Fruit fly (Drosophila melanogaster) whole organism, adult: ENCODE data around the gene trr.

Source experiments
- CG12768 ChIP-seq: fragments of 200-800 bp; sonication (Bioruptor generic); optimal IDR thresholded peaks from 2 replicates; lab custom pipeline; 2017; ENCODE audit warnings: missing biosample characterization, missing genetic modification characterization, mild to moderate bottlenecking, moderate library complexity, missing genetic modification reagents
- CG5204 ChIP-seq: fragments of 200-800 bp; sonication (Bioruptor generic); optimal IDR thresholded peaks from 2 replicates; lab custom pipeline; 2016; ENCODE audit warnings: missing biosample characterization, missing genetic modification characterization
- CG7101 ChIP-seq: fragments of 200-800 bp; sonication (Bioruptor generic); optimal IDR thresholded peaks from 2 replicates; lab custom pipeline; 2018; ENCODE audit warnings: missing biosample characterization, mild to moderate bottlenecking, missing genetic modification characterization, moderate library complexity
- Crg-1 ChIP-seq: fragments of 200-800 bp; sonication (Bioruptor generic); optimal IDR thresholded peaks from 2 replicates; lab custom pipeline; 2016; ENCODE audit warnings: missing biosample characterization, missing genetic modification characterization
- Hr96 ChIP-seq: fragments of 200-800 bp; sonication (Bioruptor generic); optimal IDR thresholded peaks from 2 replicates; lab custom pipeline; 2016; ENCODE audit warnings: missing biosample characterization, missing genetic modification characterization
- Mnt ChIP-seq: fragments of 200-800 bp; sonication (Bioruptor generic); optimal IDR thresholded peaks from 2 replicates; lab custom pipeline; 2016; ENCODE audit warnings: missing biosample characterization, mild to moderate bottlenecking, missing genetic modification characterization
- cnc ChIP-seq, 2 experiments: fragments of >200 bp; optimal IDR thresholded peaks; 2 replicates each; lab custom pipeline; 2017

dm6 chrX:1846386-1846785 lies 43.4 kb downstream of the trr start:
- TF ChIP-seq Hr96 (GFP tag; lab: Kevin White, UChicago) (no peak), CG7101 (tag; lab: Kevin White, UChicago) (no peak), Mnt (GFP tag; lab: Kevin White, UChicago) (no peak), cnc (optimal IDR thresholded peaks at IDR 0.05; lab: Kevin White, UChicago) (no peak), CG12768 (GFP tag; lab: Kevin White, UChicago) (no peak), Crg-1 (GFP tag; lab: Kevin White, UChicago) (no peak), CG5204 (GFP tag; lab: Kevin White, UChicago) (no peak)
